Fruit fly (Drosophila melanogaster) whole organism, embryonic: ENCODE measurements around the gene NimB5.

ENCODE experiments used
- Aef1 ChIP-seq: fragments of 200-800 bp; sonication (Bioruptor generic); IDR thresholded peaks from 3 replicates; pipeline ENCODE4 v1.3.6; 2022; ENCODE audit warnings: missing biosample characterization, missing genetic modification characterization
- CG10209 ChIP-seq: fragments of 200-800 bp; sonication (Bioruptor generic); optimal IDR thresholded peaks from 3 replicates; lab custom pipeline; 2017; ENCODE audit warnings: missing biosample characterization, mild to moderate bottlenecking, missing genetic modification characterization, missing genetic modification reagents
- CG10462 ChIP-seq: fragments of 200-800 bp; sonication (Bioruptor generic); optimal IDR thresholded peaks from 2 replicates; lab custom pipeline; 2016; ENCODE audit warnings: missing biosample characterization, missing genetic modification characterization
- CG10565 ChIP-seq: fragments of 200-800 bp; sonication (Bioruptor generic); optimal IDR thresholded peaks from 3 replicates; lab custom pipeline; 2016; ENCODE audit warnings: missing biosample characterization, mild to moderate bottlenecking, missing genetic modification characterization
- CG12104 ChIP-seq: fragments of 200-800 bp; sonication (Bioruptor generic); optimal IDR thresholded peaks from 3 replicates; lab custom pipeline; 2016; ENCODE audit warnings: missing biosample characterization, missing genetic modification characterization
- CG12942 ChIP-seq: fragments of 200-800 bp; sonication (Bioruptor generic); optimal IDR thresholded peaks from 3 replicates; lab custom pipeline; 2016; ENCODE audit warnings: missing biosample characterization, missing genetic modification characterization
- CG13424 ChIP-seq: fragments of 200-800 bp; sonication (Bioruptor generic); optimal IDR thresholded peaks from 2 replicates; lab custom pipeline; 2019; ENCODE audit warnings: missing biosample characterization, mild to moderate bottlenecking, missing genetic modification characterization, moderate library complexity
- CG17568 ChIP-seq: fragments of 200-800 bp; sonication (Bioruptor generic); optimal IDR thresholded peaks from 2 replicates; lab custom pipeline; 2018; ENCODE audit warnings: missing biosample characterization, mild to moderate bottlenecking, missing genetic modification characterization, moderate library complexity
- CG1832 ChIP-seq: fragments of 200-800 bp; sonication (Bioruptor generic); optimal IDR thresholded peaks from 2 replicates; lab custom pipeline; 2017; ENCODE audit warnings: missing biosample characterization, mild to moderate bottlenecking, missing genetic modification characterization, inconsistent platforms
- CG2199 ChIP-seq: fragments of 200-800 bp; sonication (Bioruptor generic); IDR thresholded peaks from 3 replicates; pipeline ENCODE4 v1.3.6; 2022; ENCODE audit warnings: missing biosample characterization, missing genetic modification characterization
- CG34376 ChIP-seq: fragments of 200-800 bp; sonication (Bioruptor generic); optimal IDR thresholded peaks from 2 replicates; lab custom pipeline; 2018; ENCODE audit warnings: missing biosample characterization, mild to moderate bottlenecking, missing genetic modification characterization
- CG3995 ChIP-seq: fragments of 200-800 bp; sonication (Bioruptor generic); optimal IDR thresholded peaks from 3 replicates; lab custom pipeline; 2016; ENCODE audit warnings: missing biosample characterization, missing genetic modification characterization
- CG6272 ChIP-seq: fragments of 200-800 bp; sonication (Bioruptor generic); IDR thresholded peaks from 2 replicates; pipeline ENCODE4 v1.3.6; 2022; ENCODE audit warnings: missing biosample characterization, missing genetic modification characterization
- CG6765 ChIP-seq: fragments of 200-800 bp; sonication (Bioruptor generic); optimal IDR thresholded peaks from 3 replicates; lab custom pipeline; 2017; ENCODE audit warnings: missing biosample characterization, mild to moderate bottlenecking, missing genetic modification characterization
- CG6813 ChIP-seq: fragments of 200-800 bp; sonication (Bioruptor generic); optimal IDR thresholded peaks from 2 replicates; lab custom pipeline; 2017; ENCODE audit warnings: missing biosample characterization, missing genetic modification characterization, mild to moderate bottlenecking, moderate library complexity, missing genetic modification reagents
- CG7839 ChIP-seq: fragments of 200-800 bp; sonication (Bioruptor generic); optimal IDR thresholded peaks from 3 replicates; lab custom pipeline; 2018; ENCODE audit warnings: missing biosample characterization, mild to moderate bottlenecking, missing genetic modification characterization, moderate library complexity
- CG8089 ChIP-seq: fragments of 200-800 bp; sonication (Bioruptor generic); optimal IDR thresholded peaks from 3 replicates; lab custom pipeline; 2016; ENCODE audit warnings: missing biosample characterization, missing genetic modification characterization
- CoRest ChIP-seq: fragments of 200-800 bp; sonication (Bioruptor generic); optimal IDR thresholded peaks from 3 replicates; lab custom pipeline; 2018; ENCODE audit warnings: missing biosample characterization, mild to moderate bottlenecking, missing genetic modification characterization, moderate library complexity
- Deaf1 ChIP-seq: fragments of 200-800 bp; optimal IDR thresholded peaks from 3 replicates; lab custom pipeline; 2019; ENCODE audit warnings: missing biosample characterization, mild to moderate bottlenecking, missing genetic modification characterization, moderate library complexity
- Dfd ChIP-seq, 2 experiments: fragments of >200 bp; optimal IDR thresholded peaks; 2 replicates each; lab custom pipeline; 2017; ENCODE audit warnings: missing biosample characterization in 2 of 2, missing genetic modification characterization in 2 of 2
- ERR ChIP-seq: fragments of 200-800 bp; sonication (Bioruptor generic); optimal IDR thresholded peaks from 2 replicates; lab custom pipeline; 2016; ENCODE audit warnings: missing biosample characterization, missing genetic modification characterization
- HLH3B ChIP-seq: fragments of 200-800 bp; sonication (Bioruptor generic); IDR thresholded peaks from 2 replicates; pipeline ENCODE4 v1.3.6; 2022; ENCODE audit warnings: missing biosample characterization, missing genetic modification characterization
- Jarid2 ChIP-seq: fragments of 200-800 bp; sonication (Bioruptor generic); optimal IDR thresholded peaks from 3 replicates; lab custom pipeline; 2017; ENCODE audit warnings: mild to moderate bottlenecking, missing biosample characterization, missing genetic modification reagents, missing genetic modification characterization
- MBD-R2 ChIP-seq: fragments of 200-800 bp; sonication (Bioruptor generic); IDR thresholded peaks from 2 replicates; pipeline ENCODE4 v1.3.6; 2022; ENCODE audit warnings: missing biosample characterization, missing genetic modification characterization
- NC2α ChIP-seq: fragments of 200-800 bp; sonication (Bioruptor generic); optimal IDR thresholded peaks from 2 replicates; lab custom pipeline; 2016; ENCODE audit warnings: missing biosample characterization, missing genetic modification characterization
- NK7.1 ChIP-seq: fragments of 200-800 bp; sonication (Bioruptor generic); optimal IDR thresholded peaks from 3 replicates; lab custom pipeline; 2016; ENCODE audit warnings: missing biosample characterization, missing genetic modification characterization
- Nf-YA ChIP-seq: fragments of 200-800 bp; sonication (Bioruptor generic); IDR thresholded peaks from 2 replicates; pipeline ENCODE4 v1.3.6; 2022; ENCODE audit warnings: missing biosample characterization, missing genetic modification characterization
- Oli ChIP-seq: fragments of 200-800 bp; sonication (Bioruptor generic); optimal IDR thresholded peaks from 2 replicates; lab custom pipeline; 2018; ENCODE audit warnings: missing biosample characterization, mild to moderate bottlenecking, missing genetic modification characterization, moderate library complexity
- Sry-δ ChIP-seq: fragments of 200-800 bp; sonication (Bioruptor generic); optimal IDR thresholded peaks from 2 replicates; lab custom pipeline; 2016; ENCODE audit warnings: missing biosample characterization, missing genetic modification characterization
- amos ChIP-seq: fragments of 200-800 bp; sonication (Bioruptor generic); IDR thresholded peaks from 2 replicates; pipeline ENCODE4 v1.3.6; 2022; ENCODE audit warnings: missing biosample characterization, missing genetic modification characterization; ENCODE audit not compliant: partially characterized antibody
- az2 ChIP-seq: fragments of 200-800 bp; sonication (Bioruptor generic); optimal IDR thresholded peaks from 3 replicates; lab custom pipeline; 2016; ENCODE audit warnings: missing biosample characterization, missing genetic modification characterization
- chinmo ChIP-seq: fragments of 200-800 bp; sonication (Bioruptor generic); IDR thresholded peaks from 4 replicates; pipeline ENCODE4 v1.3.6; 2022; ENCODE audit warnings: missing biosample characterization, missing genetic modification characterization; ENCODE audit not compliant: partially characterized antibody
- croc ChIP-seq: fragments of 200-800 bp; sonication (Bioruptor generic); conservative IDR thresholded peaks from 3 replicates; pipeline ENCODE4 v1.3.6; 2022; ENCODE audit warnings: missing biosample characterization, missing genetic modification characterization
- dan ChIP-seq: fragments of 200-800 bp; sonication (Bioruptor generic); IDR thresholded peaks from 2 replicates; pipeline ENCODE4 v1.3.6; 2022; ENCODE audit warnings: missing biosample characterization, missing genetic modification characterization
- fd3F ChIP-seq: fragments of 200-800 bp; sonication (Bioruptor generic); optimal IDR thresholded peaks from 2 replicates; lab custom pipeline; 2018; ENCODE audit warnings: missing biosample characterization, mild to moderate bottlenecking, missing genetic modification characterization, moderate library complexity
- fru ChIP-seq: fragments of >200 bp; optimal IDR thresholded peaks from 2 replicates; lab custom pipeline; 2017
- knrl ChIP-seq: fragments of 200-800 bp; sonication (Bioruptor generic); IDR thresholded peaks from 3 replicates; pipeline ENCODE4 v1.3.6; 2022; ENCODE audit warnings: missing biosample characterization, missing genetic modification characterization; ENCODE audit not compliant: partially characterized antibody
- lab ChIP-seq: fragments of 200-800 bp; sonication (Bioruptor generic); optimal IDR thresholded peaks from 3 replicates; lab custom pipeline; 2017; ENCODE audit warnings: missing biosample characterization, missing genetic modification characterization, mild to moderate bottlenecking, moderate library complexity, missing genetic modification reagents
- odd ChIP-seq: fragments of 200-800 bp; sonication (Bioruptor generic); optimal IDR thresholded peaks from 2 replicates; lab custom pipeline; 2017; ENCODE audit warnings: missing biosample characterization, mild to moderate bottlenecking, missing genetic modification characterization
- pnt ChIP-seq: fragments of 200-800 bp; sonication (Bioruptor generic); optimal IDR thresholded peaks from 3 replicates; lab custom pipeline; 2016; ENCODE audit warnings: missing biosample characterization, missing genetic modification characterization
- seq ChIP-seq: fragments of 200-800 bp; sonication (Bioruptor generic); IDR thresholded peaks from 2 replicates; pipeline ENCODE4 v1.3.6; 2022; ENCODE audit warnings: missing biosample characterization, missing genetic modification characterization
- slbo ChIP-seq: fragments of 200-800 bp; sonication (Bioruptor generic); IDR thresholded peaks from 2 replicates; pipeline ENCODE4 v1.3.6; 2022; ENCODE audit warnings: missing biosample characterization, missing genetic modification characterization
- tin ChIP-seq: fragments of 200-800 bp; sonication (Bioruptor generic); optimal IDR thresholded peaks from 3 replicates; lab custom pipeline; 2016; ENCODE audit warnings: missing biosample characterization, missing genetic modification characterization
- ttk ChIP-seq: fragments of 200-800 bp; sonication (Bioruptor generic); IDR thresholded peaks from 2 replicates; pipeline ENCODE4 v2.1.2; 2022; ENCODE audit warnings: missing biosample characterization, missing genetic modification characterization
- unpg ChIP-seq: fragments of 200-800 bp; sonication (Bioruptor generic); optimal IDR thresholded peaks from 3 replicates; lab custom pipeline; 2018; ENCODE audit warnings: missing biosample characterization, mild to moderate bottlenecking, missing genetic modification characterization, moderate library complexity
- vfl ChIP-seq: fragments of 200-800 bp; sonication (Bioruptor generic); optimal IDR thresholded peaks from 2 replicates; lab custom pipeline; 2016; ENCODE audit warnings: missing biosample characterization, missing genetic modification characterization
- vnd ChIP-seq: fragments of 200-800 bp; sonication (Bioruptor generic); IDR thresholded peaks from 3 replicates; pipeline ENCODE4 v1.3.6; 2022; ENCODE audit warnings: missing biosample characterization, missing genetic modification characterization; ENCODE audit not compliant: partially characterized antibody
- zen ChIP-seq: fragments of 200-800 bp; sonication (Bioruptor generic); optimal IDR thresholded peaks from 3 replicates; lab custom pipeline; 2018; ENCODE audit warnings: missing biosample characterization, mild to moderate bottlenecking, missing genetic modification characterization, moderate library complexity
- zfh2 ChIP-seq: fragments of 200-800 bp; sonication (Bioruptor generic); optimal IDR thresholded peaks from 2 replicates; lab custom pipeline; 2016; ENCODE audit warnings: missing biosample characterization, missing genetic modification characterization

The NimB5 gene

DNA sequence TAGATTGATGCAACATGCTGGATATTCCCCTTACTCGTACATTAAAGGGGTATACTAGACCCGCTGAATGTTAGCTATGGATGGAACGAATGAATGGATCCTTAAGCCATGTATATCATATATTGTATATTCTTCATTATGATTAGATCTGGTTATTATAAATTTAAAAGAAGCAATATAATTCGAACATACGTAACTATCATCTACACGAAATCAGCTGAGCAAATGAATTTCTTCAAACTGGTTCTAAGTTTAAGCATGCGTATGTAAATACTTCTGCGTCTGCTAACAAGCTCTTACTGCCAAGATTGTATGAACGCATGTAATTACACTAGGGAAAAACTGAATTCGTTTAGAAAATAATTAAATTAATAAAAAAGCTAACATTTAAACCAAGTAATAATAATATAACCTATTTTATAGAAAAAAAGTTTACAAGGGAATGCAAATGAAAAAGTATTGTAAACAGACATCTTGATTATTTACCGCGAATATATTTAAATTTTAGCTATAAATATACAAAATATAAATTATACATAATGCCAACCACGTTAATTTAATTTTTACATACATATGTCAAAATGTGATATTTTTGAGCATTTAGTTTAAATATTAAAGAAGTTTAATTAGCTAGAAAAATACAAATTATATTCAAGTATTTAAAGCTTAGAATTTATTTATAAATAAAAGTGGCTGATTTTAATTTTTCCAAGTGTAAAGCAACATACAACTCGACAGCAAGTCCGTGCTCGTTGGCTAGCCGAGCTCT, 51.1 kb downstream of the NimB5 start (continued):
- peak; percentile 49 for TF ChIP-seq Oli (tag; lab: Kevin White, UChicago)
- peak; percentile 48 for TF ChIP-seq CG10209 (GFP tag; lab: Kevin White, UChicago)
- TF ChIP-seq CoRest, result peak; percentile 88
- no peak for TF ChIP-seq seq (GFP tag; lab: Robert Waterston, UW)
- peak; percentile 83 for TF ChIP-seq CG7839 (tag; lab: Kevin White, UChicago)
- TF ChIP-seq CG34376 (GFP tag; lab: Kevin White, UChicago), result no peak
- TF ChIP-seq CG1832 (GFP tag; lab: Kevin White, UChicago), result no peak
- no peak for TF ChIP-seq chinmo
- TF ChIP-seq odd (GFP tag; lab: Kevin White, UChicago), result peak; percentile 57
- peak; percentile 13 for TF ChIP-seq CG6813 (GFP tag; lab: Kevin White, UChicago)
- TF ChIP-seq slbo, result peak; percentile 62
- no peak for TF ChIP-seq dan (GFP tag; lab: Robert Waterston, UW)
- no peak; the same call in 2 of the 3 replicates for TF ChIP-seq croc (GFP tag; lab: Robert Waterston, UW)
- no peak for TF ChIP-seq fru (lab: Kevin White, UChicago)
- peak; percentile 40 for TF ChIP-seq az2 (GFP tag; lab: Kevin White, UChicago)
- TF ChIP-seq MBD-R2, result peak; percentile 36; the same call in 1 of the 2 replicates
- peak; percentile 19; the same call in 1 of the 3 replicates for TF ChIP-seq Aef1 (GFP tag; lab: Robert Waterston, UW)
- peak; percentile 43; the same call in 1 of the 2 replicates for TF ChIP-seq ttk
- TF ChIP-seq NK7.1 (GFP tag; lab: Kevin White, UChicago), result no peak
- peak; percentile 30 for TF ChIP-seq fd3F (GFP tag; lab: Kevin White, UChicago)
- peak; percentile 29 for TF ChIP-seq CG6765
- no peak for TF ChIP-seq Jarid2 (GFP tag; lab: Kevin White, UChicago)
- TF ChIP-seq ERR (GFP tag; lab: Kevin White, UChicago), result no peak
- TF ChIP-seq CG6272 (GFP tag; lab: Robert Waterston, UW), result no peak; the same call in 1 of the 2 replicates
- TF ChIP-seq zen, result no peak
- TF ChIP-seq vnd (GFP tag; lab: Robert Waterston, UW), result no peak
- no peak for TF ChIP-seq zfh2
- TF ChIP-seq CG12942, result peak; percentile 14
- peak; percentile 74 for TF ChIP-seq lab (GFP tag; lab: Kevin White, UChicago)
- TF ChIP-seq Dfd (GFP tag; optimal IDR thresholded peaks at IDR 0.05; lab: Kevin White, UChicago), result peak in 1 of 2 experiments; percentile 31
- peak; percentile 22 for TF ChIP-seq pnt (GFP tag; lab: Kevin White, UChicago)
- TF ChIP-seq CG10462 (GFP tag; lab: Kevin White, UChicago), result no peak
- TF ChIP-seq Sry-δ (GFP tag; lab: Kevin White, UChicago), result no peak
- no peak for TF ChIP-seq knrl (GFP tag; lab: Robert Waterston, UW)
- TF ChIP-seq amos (GFP tag; lab: Robert Waterston, UW), result no peak
- TF ChIP-seq CG13424 (tag; lab: Kevin White, UChicago), result peak; percentile 74
- TF ChIP-seq vfl, result no peak
- TF ChIP-seq CG12104 (GFP tag; lab: Kevin White, UChicago), result peak; percentile 68
- TF ChIP-seq CG2199 (GFP tag; lab: Robert Waterston, UW), result peak; percentile 79; the same call in 2 of the 3 replicates
- TF ChIP-seq CG8089 (GFP tag; lab: Kevin White, UChicago), result peak; percentile 46
- 0 out of 2 replicates have a peak, but pooled peaks have one; percentile 17 for TF ChIP-seq Nf-YA (GFP tag; lab: Robert Waterston, UW)
- peak; percentile 0 for TF ChIP-seq CG3995 (GFP tag; lab: Kevin White, UChicago)
- TF ChIP-seq HLH3B, result peak; percentile 58; the same call in 1 of the 2 replicates
- TF ChIP-seq tin (GFP tag; lab: Kevin White, UChicago), result peak; percentile 54
- TF ChIP-seq unpg (GFP tag; lab: Kevin White, UChicago), result peak; percentile 62
- no peak for TF ChIP-seq CG10565 (GFP tag; lab: Kevin White, UChicago)
- TF ChIP-seq CG17568 (GFP tag; lab: Kevin White, UChicago), result peak; percentile 43
- peak; percentile 4 for TF ChIP-seq NC2α
- TF ChIP-seq Deaf1 (tag; lab: Kevin White, UChicago), result peak; percentile 76
